Fruit fly (Drosophila melanogaster) Kc167 (cell line): ENCODE results near the gene PGRP-SA.

Experiments used
- Myc ChIP-seq: fragments of >200 bp; optimal IDR thresholded peaks from 2 replicates; lab custom pipeline; 2017; ENCODE audit warnings: missing external identifiers
- Sin3A ChIP-seq: fragments of >200 bp; optimal IDR thresholded peaks from 2 replicates; lab custom pipeline; 2018; ENCODE audit warnings: missing external identifiers
- h ChIP-seq: fragments of >200 bp; optimal IDR thresholded peaks from 3 replicates; lab custom pipeline; 2018; ENCODE audit warnings: missing external identifiers
- insv ChIP-seq: fragments of >200 bp; optimal IDR thresholded peaks from 3 replicates; lab custom pipeline; 2018; ENCODE audit warnings: missing external identifiers
- psq ChIP-seq: fragments of >200 bp; optimal IDR thresholded peaks from 2 replicates; lab custom pipeline; 2017; ENCODE audit warnings: missing external identifiers
- ttk ChIP-seq: sonication (Bioruptor generic); optimal IDR thresholded peaks from 2 replicates; lab custom pipeline; 2017; ENCODE audit warnings: missing external identifiers

The PGRP-SA gene

DNA sequence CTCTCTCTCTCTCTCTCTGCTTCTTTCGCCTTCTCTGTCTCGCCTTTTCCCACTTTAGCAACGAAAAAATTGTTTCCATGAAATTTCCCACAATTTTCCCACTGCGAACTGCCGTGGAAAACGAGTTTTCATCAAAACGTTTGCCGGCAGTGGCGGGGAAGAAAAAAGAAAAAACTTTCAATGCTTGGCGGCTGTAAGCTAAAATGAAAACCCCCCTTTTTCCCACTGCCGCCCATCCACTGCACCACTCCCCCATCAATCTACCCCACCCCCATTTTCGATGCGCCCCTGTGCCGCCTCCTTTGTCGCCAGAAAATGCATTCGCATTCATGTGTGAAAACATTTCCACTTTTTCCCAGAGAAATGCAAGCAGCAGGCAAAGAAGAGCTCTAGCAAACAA, 30.2 kb upstream of the PGRP-SA start:
- TF ChIP-seq h (lab: Kevin White, UChicago) (no peak), Myc (no peak), psq (lab: Kevin White, UChicago) (no peak), Sin3A (lab: Kevin White, UChicago) (no peak), ttk (lab: Kevin White, UChicago) (no peak), insv (lab: Kevin White, UChicago) (no peak)

DNA sequence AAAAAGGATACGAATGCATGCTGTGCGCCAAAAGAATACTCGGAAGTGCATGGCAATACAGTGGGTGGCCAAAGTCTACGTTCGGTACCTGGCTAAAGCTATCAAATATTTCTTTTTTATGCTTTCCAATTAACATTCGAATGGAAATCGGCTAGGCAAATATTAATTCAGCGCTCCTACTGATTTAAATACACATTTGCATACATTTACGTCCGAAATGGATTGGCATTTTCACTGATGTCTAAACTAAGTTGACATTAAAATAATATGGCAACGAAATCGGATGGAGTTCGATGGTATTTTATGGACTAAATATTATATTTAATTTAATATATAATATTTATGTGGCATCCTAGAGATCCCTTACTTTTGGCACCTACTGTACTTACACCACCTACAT, 18.9 kb upstream of the PGRP-SA start:
- TF ChIP-seq insv (lab: Kevin White, UChicago) (no peak), Myc (no peak), h (lab: Kevin White, UChicago) (no peak), Sin3A (lab: Kevin White, UChicago) (no peak), ttk (lab: Kevin White, UChicago) (no peak), psq (lab: Kevin White, UChicago) (no peak)

dm6 chrX:11543318-11543717, 18.1 kb upstream of the PGRP-SA start:
- TF ChIP-seq insv (lab: Kevin White, UChicago) (no peak), psq (lab: Kevin White, UChicago) (no peak), Myc (no peak), h (lab: Kevin White, UChicago) (no peak), Sin3A (lab: Kevin White, UChicago) (no peak), ttk (lab: Kevin White, UChicago) (no peak)

DNA sequence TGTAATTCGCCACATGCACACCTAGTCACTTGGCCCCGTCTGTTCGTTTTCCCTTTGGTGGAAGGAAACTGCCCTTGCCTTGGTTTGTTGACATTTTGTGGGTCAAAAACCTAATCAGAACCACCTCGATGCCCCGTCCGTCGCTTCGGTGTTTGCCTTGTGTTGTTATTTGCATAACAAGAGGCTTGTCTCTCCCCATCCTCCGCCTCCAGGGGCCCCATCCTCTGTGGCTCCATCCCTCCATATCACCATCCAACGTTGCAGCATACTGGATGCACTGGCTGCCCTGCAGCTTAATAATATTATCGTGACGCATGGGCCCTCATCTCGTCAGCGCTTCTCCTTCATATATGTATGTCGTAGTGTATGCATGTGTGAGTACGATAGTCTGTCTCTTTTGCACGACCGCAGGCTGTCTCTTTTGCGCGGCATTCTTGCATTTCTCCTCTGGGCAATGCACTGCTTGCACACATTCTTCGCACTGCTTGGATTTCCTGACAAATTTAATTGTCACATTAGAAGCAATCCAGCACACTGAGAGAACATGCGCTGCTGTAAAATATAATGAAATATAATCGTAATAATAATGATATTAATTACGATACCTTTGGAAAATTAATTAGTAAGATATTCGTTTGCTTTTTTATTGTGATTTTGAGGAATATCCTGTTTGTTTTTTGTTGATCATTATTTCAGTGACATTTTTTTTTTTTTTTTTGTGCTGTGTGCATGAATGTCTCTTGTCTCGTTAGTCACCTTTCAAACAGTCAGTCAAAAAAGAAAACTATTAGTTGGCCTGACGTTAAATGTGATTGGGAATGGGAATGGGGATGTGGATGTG, 17.1 kb upstream of the PGRP-SA start:
- TF ChIP-seq insv (lab: Kevin White, UChicago) (no peak), ttk (lab: Kevin White, UChicago) (no peak), Sin3A (lab: Kevin White, UChicago) (no peak), Myc (no peak), psq (lab: Kevin White, UChicago) (no peak), h (lab: Kevin White, UChicago) (no peak)

- no peak for TF ChIP-seq Myc
- no peak for TF ChIP-seq insv (lab: Kevin White, UChicago)
- TF ChIP-seq ttk (lab: Kevin White, UChicago) = no peak
- no peak for TF ChIP-seq Sin3A (lab: Kevin White, UChicago)
- TF ChIP-seq h (lab: Kevin White, UChicago) = no peak
These were observed 16.5 kb upstream of the PGRP-SA start for dm6 chrX:11544951-11545426.

DNA sequence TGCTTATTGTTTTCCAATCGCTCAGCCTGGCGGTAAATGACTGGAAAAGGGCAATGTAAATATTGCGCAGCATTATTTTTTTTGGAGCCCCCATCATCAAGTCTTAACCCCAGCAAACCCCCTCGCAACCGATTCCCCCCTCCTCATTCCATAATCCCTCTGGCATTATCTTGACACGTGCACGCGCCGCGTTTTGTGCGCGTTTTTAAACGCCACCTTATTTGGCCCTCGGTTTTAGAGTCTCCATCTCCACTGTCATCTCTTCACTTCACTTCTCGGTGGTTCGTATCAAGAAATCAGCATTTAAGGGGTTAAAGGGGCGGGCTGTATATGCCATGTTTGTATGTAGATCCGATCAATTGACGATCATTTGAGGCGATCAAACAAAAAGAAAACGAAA, 14.5 kb upstream of the PGRP-SA start:
- no peak for TF ChIP-seq h (lab: Kevin White, UChicago)
- TF ChIP-seq Sin3A (lab: Kevin White, UChicago) = no peak
- TF ChIP-seq ttk (lab: Kevin White, UChicago) = no peak
- no peak for TF ChIP-seq Myc
- no peak for TF ChIP-seq insv (lab: Kevin White, UChicago)
- no peak for TF ChIP-seq psq (lab: Kevin White, UChicago)

DNA sequence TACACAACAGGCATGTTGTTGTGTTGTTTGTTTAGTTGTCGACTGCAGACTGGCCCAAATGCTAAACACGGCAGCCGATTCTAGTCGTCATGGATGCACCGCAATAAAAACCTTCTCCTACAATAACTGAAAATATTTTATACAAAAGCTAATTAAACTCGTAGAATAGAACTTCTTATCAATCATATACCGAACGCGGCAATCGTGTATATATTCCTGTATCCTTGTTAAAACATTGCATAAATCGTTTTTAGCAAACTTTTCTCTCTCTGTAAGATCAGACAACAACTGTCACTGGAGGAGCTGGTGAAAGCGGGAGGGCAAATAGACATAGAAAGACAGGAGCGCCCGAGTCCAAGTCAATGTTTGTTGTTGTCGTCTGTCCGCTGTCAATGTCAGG, 12.7 kb upstream of the PGRP-SA start:
- TF ChIP-seq Myc (no peak), psq (lab: Kevin White, UChicago) (no peak), h (lab: Kevin White, UChicago) (no peak), ttk (lab: Kevin White, UChicago) (no peak), Sin3A (lab: Kevin White, UChicago) (no peak), insv (lab: Kevin White, UChicago) (no peak)

dm6 chrX:11550078-11550477, 11.4 kb upstream of the PGRP-SA start:
- TF ChIP-seq Myc (no peak), h (lab: Kevin White, UChicago) (no peak)

DNA sequence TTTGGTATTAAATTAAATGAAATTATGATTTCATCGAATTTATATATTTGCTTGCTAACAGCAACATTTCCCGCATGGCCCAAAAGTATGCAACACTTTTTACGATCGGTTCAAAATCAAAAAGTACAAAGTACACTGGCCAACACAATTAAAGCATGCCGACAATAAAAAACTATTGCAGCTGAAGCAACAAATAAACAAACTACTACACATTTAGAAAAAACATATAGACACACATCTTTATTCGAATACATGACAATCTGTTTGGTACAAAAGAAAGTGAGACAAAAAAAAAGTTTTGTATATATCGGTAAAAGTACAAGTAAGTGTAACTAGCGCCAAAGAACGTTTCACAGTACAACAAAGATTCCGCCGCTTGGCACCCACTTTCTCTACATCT, 6.4 kb upstream of the PGRP-SA start:
- TF ChIP-seq h (lab: Kevin White, UChicago) = no peak
- no peak for TF ChIP-seq insv (lab: Kevin White, UChicago)
- TF ChIP-seq Sin3A (lab: Kevin White, UChicago) = no peak
- TF ChIP-seq psq (lab: Kevin White, UChicago) = no peak
- no peak for TF ChIP-seq ttk (lab: Kevin White, UChicago)
- TF ChIP-seq Myc = no peak

- no peak for TF ChIP-seq insv (lab: Kevin White, UChicago)
- no peak for TF ChIP-seq ttk (lab: Kevin White, UChicago)
- TF ChIP-seq psq (lab: Kevin White, UChicago) = no peak
- TF ChIP-seq Myc = no peak
These were observed 4.7 kb upstream of the PGRP-SA start for dm6 chrX:11556774-11557173.

dm6 chrX:11558389-11558908, 3.0 kb upstream of the PGRP-SA start, which contains the start of gene CG1572:
TSS of gene CG1572 (minus strand) at chrX:11558654.
- no peak for TF ChIP-seq Sin3A (lab: Kevin White, UChicago)
- no peak for TF ChIP-seq ttk (lab: Kevin White, UChicago)
- no peak for TF ChIP-seq psq (lab: Kevin White, UChicago)
